Fruit fly (Drosophila melanogaster): ENCODE measurements around the gene Cyfip.

dm6 chr3R:15309924-15310323 is 23.1 kb upstream of the Cyfip start, which contains the start of gene Tm2:
- TF ChIP-seq OdsH (GFP tag; optimal IDR thresholded peaks at IDR 0.05) (no peak), CG34406 (GFP tag; optimal IDR thresholded peaks at IDR 0.05) (no peak), Met (GFP tag; optimal IDR thresholded peaks at IDR 0.05) (no peak), lz (GFP tag; optimal IDR thresholded peaks at IDR 0.05) (no peak), CG1621 (tag; optimal IDR thresholded peaks at IDR 0.05) (no peak), Eip93F (GFP tag; optimal IDR thresholded peaks at IDR 0.05) (no peak), salr (GFP tag; optimal IDR thresholded peaks at IDR 0.05) (no peak), CG32006 (GFP tag; optimal IDR thresholded peaks at IDR 0.05) (no peak), ss (GFP tag; optimal IDR thresholded peaks at IDR 0.05) (no peak), Lpt (GFP tag; optimal IDR thresholded peaks at IDR 0.05) (no peak), pdm3 (GFP tag; optimal IDR thresholded peaks at IDR 0.05) (no peak), Hr39 (GFP tag; optimal IDR thresholded peaks at IDR 0.05) (no peak), CG7368 (GFP tag; optimal IDR thresholded peaks at IDR 0.05) (no peak), spab (GFP tag; optimal IDR thresholded peaks at IDR 0.05) (no peak)
